Worm (Caenorhabditis elegans): ENCODE data around the gene sumv-1.

DNA sequence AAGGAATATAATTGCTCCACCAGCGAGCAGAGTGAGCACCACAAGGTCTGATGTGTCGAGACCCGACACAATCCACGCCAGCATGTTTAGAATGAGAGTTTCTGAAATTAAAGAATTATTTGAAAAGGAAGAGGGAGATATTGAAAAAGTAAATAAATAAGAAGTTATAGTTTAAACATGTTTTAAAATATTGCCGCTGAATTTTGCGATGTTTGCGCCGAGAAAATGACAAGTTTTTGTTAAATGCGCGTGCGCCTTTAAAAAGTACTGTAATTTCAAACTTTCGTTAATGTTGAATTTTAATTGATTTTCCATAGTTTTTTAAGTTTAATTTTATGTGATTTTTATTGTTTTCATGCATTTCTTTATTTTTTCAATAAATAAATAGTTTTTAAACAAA lies 54.4 kb downstream of the sumv-1 start, which contains the start of gene emb-8:
- TF ChIP-seq lsy-2 (tag; optimal IDR thresholded peaks at IDR 0.05) (no peak), cnd-1 (tag; optimal IDR thresholded peaks at IDR 0.05) (no peak), unc-39 (tag; optimal IDR thresholded peaks at IDR 0.05) (no peak), flh-1 (GFP tag; optimal IDR thresholded peaks at IDR 0.05) (no peak), mab-5 (tag; optimal IDR thresholded peaks at IDR 0.05) (no peak), nhr-12 (tag; optimal IDR thresholded peaks at IDR 0.05) (no peak), nhr-237 (tag; optimal IDR thresholded peaks at IDR 0.05) (no peak), M03D4.4 (tag; optimal IDR thresholded peaks at IDR 0.05) (no peak), ces-1 (GFP tag; optimal IDR thresholded peaks at IDR 0.05) (no peak)

All from whole organism, mixed stage, embryonic.